Fruit fly (Drosophila melanogaster) whole organism, wandering third instar larva: ENCODE data around the gene CG31999.

Experiments used
- CrebA ChIP-seq: fragments of 200-800 bp; sonication (Bioruptor generic); optimal IDR thresholded peaks from 2 replicates; lab custom pipeline; 2016; ENCODE audit warnings: missing biosample characterization, mild to moderate bottlenecking, missing genetic modification characterization, borderline replicate concordance
- Dfd ChIP-seq: fragments of >200 bp; optimal IDR thresholded peaks from 2 replicates; lab custom pipeline; 2017; ENCODE audit warnings: missing biosample characterization, missing genetic modification characterization
- Dif ChIP-seq: fragments of 200-275, 200-300 bp; sonication (Bioruptor generic); optimal IDR thresholded peaks from 2 replicates; lab custom pipeline; 2018; ENCODE audit warnings: missing biosample characterization, missing genetic modification characterization; ENCODE audit not compliant: partially characterized antibody
- GATAd ChIP-seq: sonication (Bioruptor generic); optimal IDR thresholded peaks from 2 replicates; lab custom pipeline; 2016; ENCODE audit warnings: missing biosample characterization, missing genetic modification characterization
- HLH106 ChIP-seq: fragments of 200-800 bp; optimal IDR thresholded peaks from 3 replicates; lab custom pipeline; 2019; ENCODE audit warnings: missing biosample characterization, mild to moderate bottlenecking, missing genetic modification characterization, moderate library complexity
- Hr78 ChIP-seq: fragments of >200 bp; optimal IDR thresholded peaks from 2 replicates; lab custom pipeline; 2017; ENCODE audit warnings: missing biosample characterization, missing genetic modification characterization
- Hr83 ChIP-seq: fragments of 200-300 bp; sonication (Bioruptor generic); optimal IDR thresholded peaks from 2 replicates; lab custom pipeline; 2016; ENCODE audit warnings: missing biosample characterization, mild to moderate bottlenecking, missing genetic modification characterization, moderate library complexity; ENCODE audit not compliant: poor library complexity, severe bottlenecking
- Myc ChIP-seq: fragments of >200 bp; optimal IDR thresholded peaks from 2 replicates; lab custom pipeline; 2017
- OdsH ChIP-seq: fragments of 200-800 bp; sonication (Bioruptor generic); optimal IDR thresholded peaks from 2 replicates; lab custom pipeline; 2016; ENCODE audit warnings: missing biosample characterization, mild to moderate bottlenecking, missing genetic modification characterization
- brk ChIP-seq: fragments of 200-800 bp; sonication (Bioruptor generic); optimal IDR thresholded peaks from 2 replicates; lab custom pipeline; 2016; ENCODE audit warnings: missing biosample characterization, mild to moderate bottlenecking, missing genetic modification characterization
- dmrt93B ChIP-seq: fragments of 200-800 bp; sonication (Bioruptor generic); optimal IDR thresholded peaks from 2 replicates; lab custom pipeline; 2018; ENCODE audit warnings: missing biosample characterization, mild to moderate bottlenecking, missing genetic modification characterization
- dsf ChIP-seq: sonication (Bioruptor generic); optimal IDR thresholded peaks from 2 replicates; lab custom pipeline; 2016; ENCODE audit warnings: missing biosample characterization, missing genetic modification characterization, borderline replicate concordance
- h ChIP-seq: fragments of 200-800 bp; sonication (Bioruptor generic); optimal IDR thresholded peaks from 3 replicates; lab custom pipeline; 2016; ENCODE audit warnings: missing biosample characterization, mild to moderate bottlenecking, missing genetic modification characterization
- pan ChIP-seq: fragments of >200 bp; optimal IDR thresholded peaks from 2 replicates; lab custom pipeline; 2017
- psq ChIP-seq: fragments of 200-800 bp; sonication (Bioruptor generic); optimal IDR thresholded peaks from 3 replicates; lab custom pipeline; 2017; ENCODE audit warnings: missing biosample characterization, mild to moderate bottlenecking, missing genetic modification characterization, moderate library complexity
- sage ChIP-seq: fragments of 200-800 bp; sonication (Bioruptor generic); optimal IDR thresholded peaks from 2 replicates; lab custom pipeline; 2016; ENCODE audit warnings: missing biosample characterization, mild to moderate bottlenecking, missing genetic modification characterization
- tai ChIP-seq: sonication (Bioruptor generic); optimal IDR thresholded peaks from 2 replicates; lab custom pipeline; 2016; ENCODE audit warnings: missing biosample characterization, missing genetic modification characterization
- woc ChIP-seq: sonication (Bioruptor generic); optimal IDR thresholded peaks from 2 replicates; lab custom pipeline; 2016; ENCODE audit warnings: missing biosample characterization, mild to moderate bottlenecking, missing genetic modification characterization

Gene CG31999

dm6 chr4:174526-174925, 53.0 kb downstream of the CG31999 start:
- TF ChIP-seq sage (GFP tag; lab: Kevin White, UChicago): no peak
- TF ChIP-seq Hr83 (GFP tag; lab: Kevin White, UChicago): no peak
- TF ChIP-seq dmrt93B: no peak
- TF ChIP-seq OdsH (GFP tag; lab: Kevin White, UChicago): no peak
- no peak for TF ChIP-seq CrebA
- no peak for TF ChIP-seq dsf (GFP tag; lab: Kevin White, UChicago)
- no peak for TF ChIP-seq Hr78 (GFP tag; lab: Kevin White, UChicago)
- TF ChIP-seq h: no peak
- TF ChIP-seq Dif (GFP tag; lab: Kevin White, UChicago): no peak
- TF ChIP-seq woc (GFP tag; lab: Kevin White, UChicago): no peak
- TF ChIP-seq Myc (lab: Kevin White, UChicago): no peak
- no peak for TF ChIP-seq brk (GFP tag; lab: Kevin White, UChicago)
- TF ChIP-seq pan (lab: Kevin White, UChicago): no peak
- TF ChIP-seq GATAd: no peak
- TF ChIP-seq psq (GFP tag; lab: Kevin White, UChicago): no peak
- no peak for TF ChIP-seq HLH106 (tag; lab: Kevin White, UChicago)

DNA sequence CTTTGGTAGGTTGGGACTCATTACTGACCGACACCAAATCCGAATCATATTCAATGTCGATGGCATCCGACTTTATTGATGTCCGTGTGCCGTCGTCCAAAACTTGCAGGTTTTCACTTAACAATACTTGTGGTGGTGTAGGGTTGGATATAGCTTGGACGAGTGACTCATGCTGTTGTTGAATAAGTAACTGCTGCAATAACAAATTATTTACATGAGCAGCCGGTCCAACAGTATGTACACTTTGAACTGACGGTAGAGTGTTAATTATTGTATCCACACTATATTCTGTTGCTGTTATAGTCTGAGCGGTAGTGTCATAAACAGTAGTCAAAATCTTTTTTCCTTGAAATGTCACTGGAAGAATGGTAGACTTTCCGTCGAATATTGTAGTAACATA, 60.0 kb downstream of the CG31999 start:
- TF ChIP-seq woc (GFP tag; lab: Kevin White, UChicago) (no peak), tai (GFP tag; lab: Kevin White, UChicago) (no peak), sage (GFP tag; lab: Kevin White, UChicago) (no peak)

DNA sequence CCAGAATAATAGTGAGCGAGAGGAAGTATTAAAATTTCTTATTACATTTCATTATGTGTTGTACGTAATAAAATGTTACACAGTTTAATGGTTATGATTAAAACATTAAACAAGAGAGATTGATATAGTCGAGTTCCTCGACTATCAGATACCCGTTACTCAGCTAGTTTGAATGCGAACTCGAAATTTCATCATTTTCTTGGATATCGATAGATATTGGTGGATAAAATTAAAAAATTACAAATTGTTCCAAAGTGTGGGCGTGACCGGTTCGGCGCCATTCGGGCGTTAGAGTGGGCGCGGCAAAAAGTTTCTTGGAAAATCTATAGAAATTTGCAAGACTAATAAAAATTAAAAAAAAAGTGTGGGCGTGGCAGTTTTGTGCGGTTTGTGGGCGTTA, 62.4 kb downstream of the CG31999 start:
- TF ChIP-seq Dfd (GFP tag; lab: Kevin White, UChicago) (peak; percentile 93), Myc (lab: Kevin White, UChicago) (no peak), GATAd (no peak)
- TF ChIP-seq, all 38 proteins: peak for 1
